Worm (Caenorhabditis elegans): ENCODE results near the gene sec-22.

DNA sequence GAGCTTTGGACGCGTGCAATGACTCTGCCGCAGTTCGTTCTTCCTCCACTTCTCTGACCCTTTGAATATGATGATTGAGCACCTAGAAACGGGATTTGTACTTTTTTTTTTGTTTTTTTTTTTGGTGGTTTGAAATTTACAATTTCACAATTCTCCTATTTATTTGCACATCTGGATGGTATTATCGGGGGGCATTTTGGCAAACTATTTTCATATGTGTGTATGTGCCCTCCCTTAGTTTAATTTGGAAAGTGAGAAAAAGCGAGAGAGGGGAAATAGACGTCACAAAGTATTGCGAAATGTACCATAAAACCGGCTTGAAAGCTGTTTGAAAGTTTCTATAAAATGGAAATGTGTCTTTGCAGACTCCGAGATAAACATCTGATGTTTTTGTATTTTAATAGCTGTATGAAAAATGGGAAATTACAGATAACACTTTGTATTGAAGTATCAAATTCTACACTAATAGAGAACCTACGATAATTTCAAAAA is 51.1 kb downstream of the sec-22 start:
- TF ChIP-seq unc-55 (GFP tag; optimal IDR thresholded peaks at IDR 0.05) (no peak), mec-3 (tag; optimal IDR thresholded peaks at IDR 0.05; ENCODE audit: borderline replicate concordance) (no peak), lin-11 (tag; optimal IDR thresholded peaks at IDR 0.05) (no peak), che-1 (tag; optimal IDR thresholded peaks at IDR 0.05) (no peak), ref-2 (tag; optimal IDR thresholded peaks at IDR 0.05) (no peak), ceh-30 (tag; optimal IDR thresholded peaks at IDR 0.05) (no peak), hlh-8 (tag; optimal IDR thresholded peaks at IDR 0.05) (peak; percentile 35), hlh-30 (tag; optimal IDR thresholded peaks at IDR 0.05; ENCODE audit: insufficient read depth) (no peak), nfya-1 (tag; optimal IDR thresholded peaks at IDR 0.05) (no peak), ama-1 (optimal IDR thresholded peaks at IDR 0.05) (no peak)
